Fruit fly (Drosophila melanogaster) whole organism, embryonic: ENCODE results near the gene Cad96Cb.

Experiments used
- CG10366 ChIP-seq: fragments of 200-800 bp; sonication (Bioruptor generic); IDR thresholded peaks from 2 replicates; pipeline ENCODE4 v1.3.6; 2022; ENCODE audit warnings: missing biosample characterization, missing genetic modification characterization
- CG12744 ChIP-seq: fragments of 200-800 bp; sonication (Bioruptor generic); optimal IDR thresholded peaks from 2 replicates; lab custom pipeline; 2016; ENCODE audit warnings: missing biosample characterization, missing genetic modification characterization
- CG13123 ChIP-seq: fragments of 200-800 bp; sonication (Bioruptor generic); optimal IDR thresholded peaks from 2 replicates; lab custom pipeline; 2016; ENCODE audit warnings: missing biosample characterization, missing genetic modification characterization
- CG14667 ChIP-seq: fragments of 200-800 bp; sonication (Bioruptor generic); IDR thresholded peaks from 2 replicates; pipeline ENCODE4 v1.3.6; 2022; ENCODE audit warnings: missing biosample characterization, missing genetic modification characterization
- CG14965 ChIP-seq: fragments of 200-800 bp; sonication (Bioruptor generic); optimal IDR thresholded peaks from 2 replicates; lab custom pipeline; 2016; ENCODE audit warnings: missing biosample characterization, missing genetic modification characterization, borderline replicate concordance
- CG15601 ChIP-seq: fragments of 200-800 bp; sonication (Bioruptor generic); optimal IDR thresholded peaks from 3 replicates; lab custom pipeline; 2019; ENCODE audit warnings: missing biosample characterization, mild to moderate bottlenecking, missing genetic modification characterization, moderate library complexity
- CG18011 ChIP-seq: fragments of 200-800 bp; sonication (Bioruptor generic); optimal IDR thresholded peaks from 2 replicates; lab custom pipeline; 2017; ENCODE audit warnings: missing biosample characterization, missing genetic modification characterization, mild to moderate bottlenecking, moderate library complexity, missing genotype
- CG3065 ChIP-seq: fragments of 200-800 bp; sonication (Bioruptor generic); optimal IDR thresholded peaks from 2 replicates; lab custom pipeline; 2016; ENCODE audit warnings: missing biosample characterization, missing genetic modification characterization
- CG4820 ChIP-seq: fragments of 200-800 bp; sonication (Bioruptor generic); optimal IDR thresholded peaks from 3 replicates; lab custom pipeline; 2016; ENCODE audit warnings: missing biosample characterization, missing genetic modification characterization
- CG5245 ChIP-seq: fragments of 200-800 bp; sonication (Bioruptor generic); optimal IDR thresholded peaks from 3 replicates; lab custom pipeline; 2016; ENCODE audit warnings: missing biosample characterization, missing genetic modification characterization
- CG5953 ChIP-seq: fragments of 200-800 bp; sonication (Bioruptor generic); IDR thresholded peaks from 2 replicates; pipeline ENCODE4 v1.3.6; 2022; ENCODE audit warnings: missing biosample characterization, missing genetic modification characterization
- CG6683 ChIP-seq: fragments of 200-800 bp; sonication (Bioruptor generic); optimal IDR thresholded peaks from 2 replicates; lab custom pipeline; 2017; ENCODE audit warnings: missing biosample characterization, mild to moderate bottlenecking, missing genetic modification characterization, missing genetic modification reagents
- CG8388 ChIP-seq: fragments of 200-800 bp; sonication (Bioruptor generic); optimal IDR thresholded peaks from 2 replicates; lab custom pipeline; 2019; ENCODE audit warnings: missing biosample characterization, mild to moderate bottlenecking, missing genetic modification characterization, moderate library complexity
- CG9876 ChIP-seq: fragments of 200-800 bp; sonication (Bioruptor generic); optimal IDR thresholded peaks from 2 replicates; lab custom pipeline; 2016; ENCODE audit warnings: missing biosample characterization, missing genetic modification characterization
- CHES-1-like ChIP-seq: fragments of 200-800 bp; sonication (Bioruptor generic); optimal IDR thresholded peaks from 2 replicates; lab custom pipeline; 2016; ENCODE audit warnings: missing biosample characterization, missing genetic modification characterization
- D ChIP-seq, 2 experiments: fragments of 200-800 bp in 1 of 2; fragments of >200 bp in 1 of 2; sonication (Bioruptor generic) in 1 of 2; optimal IDR thresholded peaks; 2 replicates in 1 of 2; 3 replicates in 1 of 2; lab custom pipeline; 2017; ENCODE audit warnings: mild to moderate bottlenecking in 1 of 2, missing biosample characterization in 1 of 2, missing genetic modification characterization in 1 of 2, missing genetic modification reagents in 1 of 2
- Dip2 ChIP-seq: fragments of 200-800 bp; sonication (Bioruptor generic); IDR thresholded peaks from 2 replicates; pipeline ENCODE4 v1.3.6; 2022; ENCODE audit warnings: missing biosample characterization, missing genetic modification characterization
- Dll ChIP-seq: fragments of 200-800 bp; sonication (Bioruptor generic); IDR thresholded peaks from 4 replicates; pipeline ENCODE4 v1.3.6; 2022; ENCODE audit warnings: missing biosample characterization, missing genetic modification characterization; ENCODE audit not compliant: partially characterized antibody
- Kr ChIP-seq: fragments of 200-800 bp; sonication (Bioruptor generic); optimal IDR thresholded peaks from 2 replicates; lab custom pipeline; 2017; ENCODE audit warnings: missing biosample characterization, mild to moderate bottlenecking, missing genetic modification characterization
- Lpt ChIP-seq: fragments of >200 bp; optimal IDR thresholded peaks from 2 replicates; lab custom pipeline; 2018; ENCODE audit warnings: missing biosample characterization, missing genetic modification characterization
- Max ChIP-seq: fragments of 200-800 bp; sonication (Bioruptor generic); optimal IDR thresholded peaks from 2 replicates; lab custom pipeline; 2016; ENCODE audit warnings: missing biosample characterization, mild to moderate bottlenecking, missing genetic modification characterization
- NfI ChIP-seq: fragments of 200-800 bp; sonication (Bioruptor generic); optimal IDR thresholded peaks from 3 replicates; lab custom pipeline; 2018; ENCODE audit warnings: missing biosample characterization, mild to moderate bottlenecking, missing genetic modification characterization, moderate library complexity
- Poxn ChIP-seq: fragments of 200-800 bp; sonication (Bioruptor generic); IDR thresholded peaks from 2 replicates; pipeline ENCODE4 v1.3.6; 2022; ENCODE audit warnings: missing biosample characterization, missing genetic modification characterization
- Six4 ChIP-seq: fragments of 200-800 bp; sonication (Bioruptor generic); optimal IDR thresholded peaks from 2 replicates; lab custom pipeline; 2016; ENCODE audit warnings: missing biosample characterization, missing genetic modification characterization
- al ChIP-seq: fragments of 200-800 bp; sonication (Bioruptor generic); IDR thresholded peaks from 2 replicates; pipeline ENCODE4 v1.3.6; 2022; ENCODE audit warnings: missing biosample characterization, missing genetic modification characterization
- ash1 ChIP-seq: fragments of 200-800 bp; sonication (Bioruptor generic); optimal IDR thresholded peaks from 2 replicates; lab custom pipeline; 2018; ENCODE audit warnings: missing biosample characterization, mild to moderate bottlenecking, missing genetic modification characterization
- bbx ChIP-seq: fragments of 200-800 bp; sonication (Bioruptor generic); IDR thresholded peaks from 2 replicates; pipeline ENCODE4 v1.3.6; 2022; ENCODE audit warnings: missing biosample characterization, missing genetic modification characterization; ENCODE audit not compliant: partially characterized antibody
- cato ChIP-seq: fragments of 200-800 bp; sonication (Bioruptor generic); optimal IDR thresholded peaks from 2 replicates; lab custom pipeline; 2016; ENCODE audit warnings: missing biosample characterization, missing genetic modification characterization, borderline replicate concordance
- chm ChIP-seq: fragments of 200-800 bp; sonication (Bioruptor generic); IDR thresholded peaks from 2 replicates; pipeline ENCODE4 v1.3.6; 2022; ENCODE audit warnings: missing biosample characterization, missing genetic modification characterization
- da ChIP-seq: fragments of 200-800 bp; sonication (Bioruptor generic); optimal IDR thresholded peaks from 2 replicates; lab custom pipeline; 2016; ENCODE audit warnings: missing biosample characterization, missing genetic modification characterization
- en ChIP-seq: fragments of 200-800 bp; sonication (Bioruptor generic); optimal IDR thresholded peaks from 2 replicates; lab custom pipeline; 2016; ENCODE audit warnings: missing biosample characterization, missing genetic modification characterization
- exex ChIP-seq: fragments of 200-800 bp; sonication (Bioruptor generic); optimal IDR thresholded peaks from 4 replicates; lab custom pipeline; 2018; ENCODE audit warnings: missing biosample characterization, mild to moderate bottlenecking, missing genetic modification characterization, moderate library complexity
- fd102C ChIP-seq: fragments of 200-800 bp; sonication (Bioruptor generic); optimal IDR thresholded peaks from 2 replicates; lab custom pipeline; 2018; ENCODE audit warnings: missing biosample characterization, mild to moderate bottlenecking, missing genetic modification characterization, moderate library complexity
- fd64A ChIP-seq: fragments of 200-800 bp; sonication (Bioruptor generic); optimal IDR thresholded peaks from 3 replicates; lab custom pipeline; 2018; ENCODE audit warnings: missing biosample characterization, mild to moderate bottlenecking, missing genetic modification characterization
- gsb ChIP-seq: fragments of 200-800 bp; sonication (Bioruptor generic); IDR thresholded peaks from 2 replicates; pipeline ENCODE4 v1.3.6; 2022; ENCODE audit warnings: missing biosample characterization, missing genetic modification characterization
- ind ChIP-seq: fragments of 200-800 bp; sonication (Bioruptor generic); optimal IDR thresholded peaks from 3 replicates; lab custom pipeline; 2016; ENCODE audit warnings: missing biosample characterization, missing genetic modification characterization
- kay ChIP-seq: fragments of 200-800 bp; sonication (Bioruptor generic); optimal IDR thresholded peaks from 2 replicates; lab custom pipeline; 2016; ENCODE audit warnings: missing biosample characterization, missing genetic modification characterization
- lola ChIP-seq, 3 experiments: fragments of >200 bp in 2 of 3; fragments of 200-800 bp in 1 of 3; sonication (Bioruptor generic) in 1 of 3; optimal IDR thresholded peaks; 2 replicates each; lab custom pipeline; 2017 to 2019; ENCODE audit warnings: missing biosample characterization in 3 of 3, missing genetic modification characterization in 3 of 3, mild to moderate bottlenecking in 1 of 3, moderate library complexity in 1 of 3
- org-1 ChIP-seq: fragments of 200-800 bp; sonication (Bioruptor generic); optimal IDR thresholded peaks from 2 replicates; lab custom pipeline; 2017; ENCODE audit warnings: missing biosample characterization, missing genetic modification characterization
- peb ChIP-seq: fragments of 200-800 bp; sonication (Bioruptor generic); IDR thresholded peaks from 2 replicates; pipeline ENCODE4 v1.3.6; 2022; ENCODE audit warnings: missing biosample characterization, missing genetic modification characterization
- pum ChIP-seq: fragments of 200-800 bp; sonication (Bioruptor generic); optimal IDR thresholded peaks from 2 replicates; lab custom pipeline; 2016; ENCODE audit warnings: missing biosample characterization, missing genetic modification characterization
- row ChIP-seq: fragments of 200-800 bp; sonication (Bioruptor generic); IDR thresholded peaks from 3 replicates; pipeline ENCODE4 v1.3.6; 2022; ENCODE audit warnings: missing biosample characterization, missing genetic modification characterization
- sc ChIP-seq, 3 experiments: fragments of >200 bp in 2 of 3; fragments of 200-800 bp in 1 of 3; sonication (Bioruptor generic) in 1 of 3; optimal IDR thresholded peaks; 2 replicates in 2 of 3; 3 replicates in 1 of 3; lab custom pipeline; 2017; ENCODE audit warnings: mild to moderate bottlenecking in 1 of 3, missing biosample characterization in 1 of 3, missing genetic modification characterization in 1 of 3, missing genetic modification reagents in 1 of 3
- slp2 ChIP-seq: fragments of 200-800 bp; sonication (Bioruptor generic); optimal IDR thresholded peaks from 2 replicates; lab custom pipeline; 2016; ENCODE audit warnings: missing biosample characterization, missing genetic modification characterization
- sna ChIP-seq: fragments of 200-800 bp; sonication (Bioruptor generic); IDR thresholded peaks from 2 replicates; pipeline ENCODE4 v1.3.6; 2022; ENCODE audit warnings: missing biosample characterization, missing genetic modification characterization; ENCODE audit not compliant: partially characterized antibody
- tap ChIP-seq: fragments of 200-800 bp; optimal IDR thresholded peaks from 3 replicates; lab custom pipeline; 2019; ENCODE audit warnings: missing biosample characterization, mild to moderate bottlenecking, missing genetic modification characterization, moderate library complexity
- twi ChIP-seq: fragments of 200-800 bp; optimal IDR thresholded peaks from 2 replicates; lab custom pipeline; 2019; ENCODE audit warnings: missing biosample characterization, mild to moderate bottlenecking, missing genetic modification characterization, moderate library complexity
- vfl ChIP-seq: fragments of 200-800 bp; sonication (Bioruptor generic); optimal IDR thresholded peaks from 2 replicates; lab custom pipeline; 2016; ENCODE audit warnings: missing biosample characterization, missing genetic modification characterization
- wor ChIP-seq: fragments of 200-800 bp; sonication (Bioruptor generic); IDR thresholded peaks from 2 replicates; pipeline ENCODE4 v1.3.6; 2022; ENCODE audit warnings: missing biosample characterization, missing genetic modification characterization

The Cad96Cb gene

DNA sequence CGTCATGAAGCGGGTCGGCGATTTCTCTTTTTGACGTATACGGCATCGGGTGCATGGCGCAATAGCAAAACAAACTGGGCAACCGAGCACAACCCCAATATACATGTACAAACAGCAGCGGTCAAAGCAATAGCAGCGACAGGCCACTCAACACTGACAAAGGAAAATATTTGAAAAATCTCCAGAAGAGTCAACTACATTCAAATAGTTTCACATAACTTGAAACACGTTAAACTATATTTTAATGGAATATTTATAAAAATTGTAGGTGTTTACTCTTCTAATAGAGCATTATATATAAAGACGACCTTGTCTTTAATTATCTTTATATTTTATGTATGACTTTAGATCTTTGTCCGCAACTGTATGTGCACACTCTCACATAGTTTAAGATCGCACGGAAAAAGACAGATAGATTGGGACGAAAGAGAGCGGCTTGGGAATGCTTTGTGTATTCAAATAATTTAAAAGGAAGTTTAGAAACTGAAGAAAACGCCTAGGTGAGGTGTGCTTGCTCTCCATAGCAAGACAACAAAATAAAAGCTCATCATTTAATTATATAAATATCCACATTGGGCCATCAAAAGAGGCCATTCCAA lies 24.6 kb downstream of the Cad96Cb start (continued):
- TF ChIP-seq twi (tag; lab: Kevin White, UChicago): peak; percentile 35
- TF ChIP-seq fd64A (GFP tag; lab: Kevin White, UChicago): no peak
- peak in 1 of 3 experiments; percentile 80 for TF ChIP-seq lola (GFP tag; optimal IDR thresholded peaks at IDR 0.05; lab: Kevin White, UChicago)
- no peak for TF ChIP-seq Dll (GFP tag; lab: Robert Waterston, UW)
- TF ChIP-seq ind (GFP tag; lab: Kevin White, UChicago): peak; percentile 59
- peak; percentile 84 for TF ChIP-seq row (GFP tag; lab: Robert Waterston, UW)
- no peak for TF ChIP-seq CG13123
- no peak for TF ChIP-seq CG5953 (GFP tag; lab: Robert Waterston, UW)
- peak; percentile 10 for TF ChIP-seq kay (GFP tag; lab: Kevin White, UChicago)
- TF ChIP-seq Dip2 (GFP tag; lab: Robert Waterston, UW): no peak
- TF ChIP-seq peb (GFP tag; lab: Robert Waterston, UW): peak; percentile 53
- peak; percentile 54 for TF ChIP-seq Max (GFP tag; lab: Kevin White, UChicago)
- TF ChIP-seq Kr (GFP tag; lab: Kevin White, UChicago): no peak
- TF ChIP-seq pum (GFP tag; lab: Kevin White, UChicago): peak; percentile 31
- no peak for TF ChIP-seq sna (GFP tag; lab: Robert Waterston, UW)
- no peak for TF ChIP-seq Lpt (GFP tag; lab: Kevin White, UChicago)
- TF ChIP-seq CG14667 (GFP tag; lab: Robert Waterston, UW): peak; percentile 55
- TF ChIP-seq al (GFP tag; lab: Robert Waterston, UW): peak; percentile 33; the same call in 1 of the 2 replicates
- peak; percentile 27; the same call in 1 of the 2 replicates for TF ChIP-seq wor (GFP tag; lab: Robert Waterston, UW)
- TF ChIP-seq NfI (GFP tag; lab: Kevin White, UChicago): peak; percentile 72
- no peak for TF ChIP-seq en (GFP tag; lab: Kevin White, UChicago)
- TF ChIP-seq CG12744 (GFP tag; lab: Kevin White, UChicago): peak; percentile 30
- TF ChIP-seq CG15601: peak; percentile 73
- peak; percentile 10 for TF ChIP-seq vfl (GFP tag; lab: Kevin White, UChicago)
- TF ChIP-seq Six4: peak; percentile 61
- TF ChIP-seq da (GFP tag; lab: Kevin White, UChicago): no peak
- TF ChIP-seq CG4820 (GFP tag; lab: Kevin White, UChicago): peak; percentile 66
- peak; percentile 29 for TF ChIP-seq CG5245 (GFP tag; lab: Kevin White, UChicago)
- TF ChIP-seq CG14965: no peak
- TF ChIP-seq fd102C: no peak
- TF ChIP-seq ash1 (GFP tag; lab: Kevin White, UChicago): no peak
- TF ChIP-seq D (optimal IDR thresholded peaks at IDR 0.05; lab: Kevin White, UChicago): no peak
- peak; percentile 60 for TF ChIP-seq D (GFP tag; optimal IDR thresholded peaks at IDR 0.05; lab: Kevin White, UChicago)
- TF ChIP-seq CG8388: peak; percentile 78
- no peak; the same call in 1 of the 2 replicates for TF ChIP-seq chm (GFP tag; lab: Robert Waterston, UW)
- TF ChIP-seq CG3065 (GFP tag; lab: Kevin White, UChicago): peak; percentile 14
- no peak for TF ChIP-seq bbx
- TF ChIP-seq tap (tag; lab: Kevin White, UChicago): peak; percentile 77
- peak; percentile 46; the same call in 1 of the 2 replicates for TF ChIP-seq CG10366
- TF ChIP-seq CG6683 (GFP tag; lab: Kevin White, UChicago): peak; percentile 21
- TF ChIP-seq exex (tag; lab: Kevin White, UChicago): peak; percentile 8
- TF ChIP-seq cato (GFP tag; lab: Kevin White, UChicago): no peak
- TF ChIP-seq gsb: peak; percentile 24; the same call in 1 of the 2 replicates
- no peak for TF ChIP-seq sc (optimal IDR thresholded peaks at IDR 0.05; lab: Kevin White, UChicago)
- peak; percentile 51 for TF ChIP-seq sc (GFP tag; optimal IDR thresholded peaks at IDR 0.05; lab: Kevin White, UChicago)
- TF ChIP-seq org-1 (GFP tag; lab: Kevin White, UChicago): peak; percentile 53
- peak; percentile 25 for TF ChIP-seq CHES-1-like (GFP tag; lab: Kevin White, UChicago)
- TF ChIP-seq Poxn (GFP tag; lab: Robert Waterston, UW): no peak
- TF ChIP-seq CG18011 (GFP tag; lab: Kevin White, UChicago): peak; percentile 7
- TF ChIP-seq slp2 (GFP tag; lab: Kevin White, UChicago): peak; percentile 25
- no peak for TF ChIP-seq CG9876
